Fruit fly (Drosophila melanogaster) whole organism, adult: ENCODE results near the gene Arr1.

Experiments
- CG11617 ChIP-seq: fragments of 200-800 bp; sonication (Bioruptor generic); optimal IDR thresholded peaks from 2 replicates; lab custom pipeline; 2017; ENCODE audit warnings: mild to moderate bottlenecking, missing biosample characterization, missing genetic modification reagents, missing genetic modification characterization
- CG12768 ChIP-seq: fragments of 200-800 bp; sonication (Bioruptor generic); optimal IDR thresholded peaks from 2 replicates; lab custom pipeline; 2017; ENCODE audit warnings: missing biosample characterization, missing genetic modification characterization, mild to moderate bottlenecking, moderate library complexity, missing genetic modification reagents
- CG14711 ChIP-seq: fragments of 200-800 bp; sonication (Bioruptor generic); optimal IDR thresholded peaks from 2 replicates; lab custom pipeline; 2018; ENCODE audit warnings: missing biosample characterization, mild to moderate bottlenecking, missing genetic modification characterization, moderate library complexity
- CG1620 ChIP-seq: fragments of 200-800 bp; sonication (Bioruptor generic); optimal IDR thresholded peaks from 2 replicates; lab custom pipeline; 2016; ENCODE audit warnings: missing biosample characterization, missing genetic modification characterization
- CG33017 ChIP-seq: fragments of 200-800 bp; sonication (Bioruptor generic); optimal IDR thresholded peaks from 2 replicates; lab custom pipeline; 2018; ENCODE audit warnings: missing biosample characterization, mild to moderate bottlenecking, missing genetic modification characterization, moderate library complexity
- CG5204 ChIP-seq: fragments of 200-800 bp; sonication (Bioruptor generic); optimal IDR thresholded peaks from 2 replicates; lab custom pipeline; 2016; ENCODE audit warnings: missing biosample characterization, missing genetic modification characterization
- CG7045 ChIP-seq: fragments of 200-800 bp; sonication (Bioruptor generic); optimal IDR thresholded peaks from 2 replicates; lab custom pipeline; 2017; ENCODE audit warnings: missing biosample characterization, mild to moderate bottlenecking, missing genetic modification characterization
- CG7101 ChIP-seq: fragments of 200-800 bp; sonication (Bioruptor generic); optimal IDR thresholded peaks from 2 replicates; lab custom pipeline; 2018; ENCODE audit warnings: missing biosample characterization, mild to moderate bottlenecking, missing genetic modification characterization, moderate library complexity
- Clk ChIP-seq: fragments of 200-800 bp; sonication (Bioruptor generic); optimal IDR thresholded peaks from 2 replicates; lab custom pipeline; 2017; ENCODE audit warnings: missing biosample characterization, missing genetic modification characterization
- Crg-1 ChIP-seq: fragments of 200-800 bp; sonication (Bioruptor generic); optimal IDR thresholded peaks from 2 replicates; lab custom pipeline; 2016; ENCODE audit warnings: missing biosample characterization, missing genetic modification characterization
- Hr96 ChIP-seq: fragments of 200-800 bp; sonication (Bioruptor generic); optimal IDR thresholded peaks from 2 replicates; lab custom pipeline; 2016; ENCODE audit warnings: missing biosample characterization, missing genetic modification characterization
- Mnt ChIP-seq: fragments of 200-800 bp; sonication (Bioruptor generic); optimal IDR thresholded peaks from 2 replicates; lab custom pipeline; 2016; ENCODE audit warnings: missing biosample characterization, mild to moderate bottlenecking, missing genetic modification characterization
- bab1 ChIP-seq: fragments of 200-800 bp; sonication (Bioruptor generic); optimal IDR thresholded peaks from 3 replicates; lab custom pipeline; 2019; ENCODE audit warnings: missing biosample characterization, mild to moderate bottlenecking, missing genetic modification characterization, moderate library complexity
- cic ChIP-seq: fragments of 200-800 bp; sonication (Bioruptor generic); optimal IDR thresholded peaks from 2 replicates; lab custom pipeline; 2017; ENCODE audit warnings: missing biosample characterization, mild to moderate bottlenecking, missing genetic modification characterization, moderate library complexity
- cnc ChIP-seq, 2 experiments: fragments of >200 bp; optimal IDR thresholded peaks; 2 replicates each; lab custom pipeline; 2017
- kay ChIP-seq: fragments of 200-800 bp; sonication (Bioruptor generic); peaks from one replicate; lab custom pipeline; 2016; ENCODE audit warnings: missing biosample characterization, missing genetic modification characterization, borderline replicate concordance
- ovo ChIP-seq: fragments of 200-800 bp; sonication (Bioruptor generic); optimal IDR thresholded peaks from 2 replicates; lab custom pipeline; 2016; ENCODE audit warnings: missing biosample characterization, missing genetic modification characterization
- pad ChIP-seq: fragments of 200-800 bp; sonication (Bioruptor generic); optimal IDR thresholded peaks from 3 replicates; lab custom pipeline; 2017; ENCODE audit warnings: missing biosample characterization, missing genetic modification characterization, mild to moderate bottlenecking, moderate library complexity, missing genetic modification reagents
- tj ChIP-seq: fragments of 200-800 bp; sonication (Bioruptor generic); optimal IDR thresholded peaks from 3 replicates; lab custom pipeline; 2017; ENCODE audit warnings: missing biosample characterization, mild to moderate bottlenecking, missing genetic modification characterization, moderate library complexity
- toe ChIP-seq: fragments of 200-800 bp; sonication (Bioruptor generic); optimal IDR thresholded peaks from 2 replicates; lab custom pipeline; 2016; ENCODE audit warnings: missing biosample characterization, missing genetic modification characterization

The Arr1 gene

DNA sequence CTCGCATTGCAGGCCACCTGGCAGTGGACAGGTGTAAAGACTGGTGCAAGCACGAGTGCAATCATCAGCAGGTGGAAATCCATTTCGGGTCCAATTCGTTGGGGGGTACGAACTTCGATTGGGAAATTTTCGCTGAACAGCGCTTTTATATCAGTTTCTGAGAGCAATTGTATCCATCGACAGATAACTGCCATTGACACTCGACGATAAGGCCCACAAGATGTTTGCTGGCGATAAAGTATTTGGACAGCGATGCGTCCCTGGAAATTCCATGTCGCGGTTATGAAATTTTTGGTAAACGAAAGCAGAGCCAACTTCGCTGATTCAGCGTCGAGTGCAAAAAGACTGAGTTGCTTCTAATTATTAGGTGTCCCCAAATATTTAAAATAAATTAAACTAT, 14.1 kb downstream of the Arr1 start, which contains the start of gene CG15153:
CG15153 (minus strand) TSS at position 101 of the 400 bp plus-strand sequence.
- TF ChIP-seq Crg-1 (no peak), CG12768 (no peak), CG7101 (tag; lab: Kevin White, UChicago) (no peak), Hr96 (GFP tag; lab: Kevin White, UChicago) (no peak), cnc (optimal IDR thresholded peaks at IDR 0.05; lab: Kevin White, UChicago) (no peak), cic (no peak)

DNA sequence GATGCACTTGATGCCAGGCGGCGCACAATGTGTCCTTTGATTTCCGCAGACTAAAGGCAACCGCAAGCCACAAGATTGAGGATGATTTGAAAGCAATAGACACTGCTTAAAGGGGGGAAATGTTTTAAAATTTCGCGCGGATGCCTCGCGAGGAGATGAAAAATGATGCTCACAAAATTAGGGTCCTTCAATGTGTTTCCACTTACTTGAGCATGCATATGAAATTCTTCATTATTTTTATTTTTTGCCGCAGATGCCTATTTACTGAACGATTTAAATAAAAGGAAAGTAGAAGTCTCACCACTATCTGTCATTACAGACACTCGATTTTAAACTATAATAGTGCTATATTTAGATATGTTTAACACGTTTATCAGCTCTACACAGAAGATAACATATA, 18.2 kb downstream of the Arr1 start, which contains the start of gene Slc25A46b:
Slc25A46b (plus strand) TSS at position 301 of the 400 bp plus-strand sequence.
- TF ChIP-seq pad (GFP tag; lab: Kevin White, UChicago), result no peak
- TF ChIP-seq CG5204 (GFP tag; lab: Kevin White, UChicago), result no peak
- no peak for TF ChIP-seq Clk (GFP tag; lab: Kevin White, UChicago)

DNA sequence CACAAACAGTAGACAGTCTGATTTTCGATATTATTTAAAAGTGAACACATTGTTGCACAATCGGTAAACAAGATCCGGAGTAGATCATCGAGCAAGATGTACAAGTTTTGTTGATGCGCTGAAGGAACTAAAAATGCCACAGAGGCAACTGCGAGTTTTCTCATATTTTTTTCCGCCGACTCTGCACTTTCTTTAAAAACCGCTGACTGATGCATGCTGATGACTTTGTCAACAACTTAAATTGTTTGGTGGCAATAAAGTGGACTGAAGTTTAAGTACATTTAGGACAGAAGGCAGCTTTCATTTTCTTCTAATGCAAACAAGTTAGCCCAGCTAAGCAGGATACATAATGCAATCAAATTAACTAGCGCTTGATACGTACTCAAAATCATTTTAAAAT, 34.4 kb downstream of the Arr1 start:
- peak; percentile 94 for TF ChIP-seq tj
- TF ChIP-seq Clk (GFP tag; lab: Kevin White, UChicago), result no peak

DNA sequence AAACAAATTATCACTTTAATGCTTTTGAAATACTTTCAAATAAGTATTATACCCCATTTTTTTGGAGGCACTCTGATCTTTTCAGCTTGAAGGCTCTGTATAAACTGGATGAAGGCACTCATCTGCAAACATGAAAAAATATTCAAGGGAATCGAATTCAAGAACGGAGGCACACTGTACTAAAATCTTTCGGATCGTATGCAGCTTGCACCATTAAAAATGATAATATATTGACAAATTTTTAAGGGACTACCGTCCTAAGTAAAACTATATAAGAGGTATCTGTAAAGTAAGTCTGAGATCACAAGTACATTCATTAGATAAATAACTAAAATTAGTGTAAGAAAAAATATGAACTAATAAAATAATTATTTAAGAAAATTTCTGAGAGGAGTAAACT, 35.0 kb downstream of the Arr1 start, which contains the start of gene CG44476:
CG44476 (minus strand) TSS at position 101 of the 400 bp plus-strand sequence.
- no peak for TF ChIP-seq CG14711 (tag; lab: Kevin White, UChicago)
- no peak for TF ChIP-seq Hr96 (GFP tag; lab: Kevin White, UChicago)
- TF ChIP-seq CG33017 (tag; lab: Kevin White, UChicago), result no peak
- TF ChIP-seq CG7101 (tag; lab: Kevin White, UChicago), result peak; percentile 31
- no peak for TF ChIP-seq bab1 (GFP tag; lab: Kevin White, UChicago)

DNA sequence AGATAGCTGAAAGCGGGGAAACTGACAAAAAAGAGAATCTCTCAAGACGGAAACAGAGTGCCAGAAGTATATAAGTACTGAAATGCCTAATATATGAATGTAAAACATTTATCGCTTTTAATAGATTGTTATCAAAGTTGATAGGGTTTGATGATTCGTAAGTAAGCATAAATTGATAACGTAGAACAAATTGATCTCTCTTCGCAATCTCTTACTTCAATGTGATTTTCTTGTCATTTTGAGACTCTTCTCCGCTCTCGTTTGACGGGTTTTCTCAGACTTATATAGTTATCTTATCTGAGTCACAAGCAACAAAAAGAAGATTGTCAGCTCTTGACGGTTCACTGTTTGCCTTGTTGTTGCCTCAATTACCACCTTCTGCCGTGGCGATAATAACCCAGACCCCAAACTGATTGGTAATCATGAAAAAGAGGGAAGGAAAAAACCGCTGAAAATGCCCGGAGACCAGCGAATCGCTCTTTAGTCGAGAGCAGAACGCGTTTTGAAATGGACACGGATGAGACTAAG, 36.2 kb downstream of the Arr1 start, which contains the start of gene CG15152:
CG15152 (plus strand) TSS at position 372 of the 528 bp plus-strand sequence.
- no peak for TF ChIP-seq CG12768
- peak; percentile 41 for TF ChIP-seq cic

DNA sequence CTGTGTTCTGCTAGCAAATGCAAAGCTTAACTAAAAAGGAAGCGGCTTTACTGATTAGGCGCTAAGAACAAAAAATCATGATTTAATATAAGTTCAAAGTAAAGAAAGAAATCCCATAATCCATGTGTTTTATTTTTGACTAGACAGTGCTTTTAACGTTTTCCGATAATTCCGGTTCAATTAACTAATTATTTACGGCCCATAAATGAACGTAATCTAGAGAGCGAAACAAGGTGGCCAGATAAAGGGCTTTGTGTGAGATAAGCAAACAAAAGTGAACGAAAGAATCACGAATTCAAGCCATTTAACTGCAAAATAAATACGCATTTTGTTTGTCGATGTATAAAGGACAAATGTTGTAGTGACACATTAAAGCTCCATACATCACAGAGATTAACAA, 37.0 kb downstream of the Arr1 start:
- TF ChIP-seq Hr96 (GFP tag; lab: Kevin White, UChicago), result no peak
- no peak for TF ChIP-seq cnc (optimal IDR thresholded peaks at IDR 0.05; lab: Kevin White, UChicago)
- no peak for TF ChIP-seq CG33017 (tag; lab: Kevin White, UChicago)
- peak; percentile 45 for TF ChIP-seq kay (GFP tag; lab: Kevin White, UChicago)
- TF ChIP-seq CG14711 (tag; lab: Kevin White, UChicago), result no peak
- no peak for TF ChIP-seq CG5204 (GFP tag; lab: Kevin White, UChicago)
- TF ChIP-seq cic, result peak; percentile 23
- TF ChIP-seq Crg-1, result no peak
- no peak for TF ChIP-seq CG11617 (GFP tag; lab: Kevin White, UChicago)

DNA sequence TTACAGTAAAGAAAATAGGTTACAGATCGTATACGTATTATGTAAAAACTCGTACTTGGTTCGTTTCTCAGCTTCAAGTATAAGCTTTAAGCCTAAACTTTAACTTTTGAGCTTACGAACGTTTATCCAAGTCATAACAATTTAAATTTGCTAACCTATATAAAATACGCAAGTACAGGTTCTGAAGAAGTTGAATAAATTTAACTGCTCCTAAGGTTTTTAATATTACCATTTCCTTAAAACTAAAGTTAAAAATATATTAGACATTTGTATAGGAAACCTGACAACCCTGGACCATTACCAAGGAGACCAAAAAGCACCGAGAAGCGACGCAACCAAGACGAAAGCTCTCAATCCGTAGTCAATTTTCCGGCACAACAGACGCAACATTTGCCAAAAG, 41.6 kb downstream of the Arr1 start, which contains the start of gene CG5758:
CG5758 (plus strand) TSS at position 353 of the 400 bp plus-strand sequence.
- TF ChIP-seq CG1620 (GFP tag; lab: Kevin White, UChicago) (peak; percentile 24), cic (no peak), toe (GFP tag; lab: Kevin White, UChicago) (no peak), CG33017 (tag; lab: Kevin White, UChicago) (peak; percentile 29), CG7045 (GFP tag; lab: Kevin White, UChicago) (no peak), Mnt (no peak), CG11617 (GFP tag; lab: Kevin White, UChicago) (peak; percentile 33), Crg-1 (no peak), pad (GFP tag; lab: Kevin White, UChicago) (no peak), CG14711 (tag; lab: Kevin White, UChicago) (peak; percentile 95), bab1 (GFP tag; lab: Kevin White, UChicago) (peak; percentile 61), CG5204 (GFP tag; lab: Kevin White, UChicago) (peak; percentile 23), Clk (GFP tag; lab: Kevin White, UChicago) (no peak), cnc (optimal IDR thresholded peaks at IDR 0.05; lab: Kevin White, UChicago) (no peak), kay (GFP tag; lab: Kevin White, UChicago) (no peak), CG7101 (tag; lab: Kevin White, UChicago) (peak; percentile 40), CG12768 (no peak), tj (peak; percentile 6), ovo (GFP tag; lab: Kevin White, UChicago) (no peak), Hr96 (GFP tag; lab: Kevin White, UChicago) (no peak)
